Fruit fly (Drosophila melanogaster) whole organism, pupa: ENCODE measurements around the gene ATP7.

ENCODE experiments used
- CG14655 ChIP-seq: fragments of 200-800 bp; sonication (Bioruptor generic); optimal IDR thresholded peaks from 3 replicates; lab custom pipeline; 2017; ENCODE audit warnings: mild to moderate bottlenecking, missing biosample characterization, missing genetic modification reagents, missing genetic modification characterization
- CG15710 ChIP-seq: fragments of 200-800 bp; sonication (Bioruptor generic); optimal IDR thresholded peaks from 2 replicates; lab custom pipeline; 2018; ENCODE audit warnings: missing biosample characterization, mild to moderate bottlenecking, missing genetic modification characterization, moderate library complexity
- CG34367 ChIP-seq: fragments of 200-800 bp; sonication (Bioruptor generic); optimal IDR thresholded peaks from 2 replicates; lab custom pipeline; 2018; ENCODE audit warnings: missing biosample characterization, mild to moderate bottlenecking, missing genetic modification characterization
- CG8159 ChIP-seq: fragments of 200-800 bp; sonication (Bioruptor generic); optimal IDR thresholded peaks from 3 replicates; lab custom pipeline; 2018; ENCODE audit warnings: missing biosample characterization, mild to moderate bottlenecking, missing genetic modification characterization, moderate library complexity
- CG8301 ChIP-seq: fragments of 200-800 bp; sonication (Bioruptor generic); optimal IDR thresholded peaks from 2 replicates; lab custom pipeline; 2018; ENCODE audit warnings: missing biosample characterization, mild to moderate bottlenecking, missing genetic modification characterization
- D1 ChIP-seq: fragments of 200-800 bp; sonication (Bioruptor generic); optimal IDR thresholded peaks from 2 replicates; lab custom pipeline; 2018; ENCODE audit warnings: missing biosample characterization, mild to moderate bottlenecking, missing genetic modification characterization, moderate library complexity
- Snoo ChIP-seq: fragments of 200-800 bp; sonication (Bioruptor generic); optimal IDR thresholded peaks from 3 replicates; lab custom pipeline; 2017; ENCODE audit warnings: missing biosample characterization, mild to moderate bottlenecking, missing genetic modification characterization, inconsistent platforms
- gl ChIP-seq: fragments of 200-800 bp; sonication (Bioruptor generic); optimal IDR thresholded peaks from 2 replicates; lab custom pipeline; 2018; ENCODE audit warnings: missing biosample characterization, mild to moderate bottlenecking, missing genetic modification characterization
- rn ChIP-seq: fragments of 200-800 bp; sonication (Bioruptor generic); IDR thresholded peaks from 2 replicates; pipeline ENCODE4 v1.3.6; 2022; ENCODE audit warnings: missing biosample characterization, missing genetic modification characterization

DNA sequence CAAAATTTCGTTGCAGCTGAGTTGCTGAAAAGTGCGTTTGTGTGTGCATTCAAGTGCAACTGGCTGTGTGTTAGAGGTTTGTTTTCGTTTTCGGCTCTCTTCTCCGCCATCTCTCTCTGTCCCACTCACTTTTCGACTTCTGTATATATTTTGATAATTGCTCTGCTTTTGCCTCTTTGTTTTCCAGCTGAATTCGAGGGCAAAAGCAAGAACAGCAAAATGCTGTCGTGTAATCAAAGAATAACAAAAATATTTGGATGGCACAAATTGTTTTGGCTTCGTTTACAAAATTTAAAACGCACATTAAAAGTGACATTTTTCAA is 36.1 kb upstream of the ATP7 start:
- TF ChIP-seq CG8159 (tag; lab: Kevin White, UChicago) = no peak
- TF ChIP-seq gl (tag; lab: Kevin White, UChicago) = no peak
- TF ChIP-seq CG14655 = no peak
- TF ChIP-seq D1 (tag; lab: Kevin White, UChicago) = no peak
- no peak for TF ChIP-seq rn (GFP tag; lab: Robert Waterston, UW)
- TF ChIP-seq CG8301 = no peak
- no peak for TF ChIP-seq CG15710 (tag; lab: Kevin White, UChicago)
- no peak for TF ChIP-seq CG34367 (tag; lab: Kevin White, UChicago)
- TF ChIP-seq Snoo (tag; lab: Kevin White, UChicago) = no peak
